Worm (Caenorhabditis elegans) whole organism, L1 larva: ENCODE data around the gene srh-215.

Experiments
- aha-1 ChIP-seq: fragments of 150-350 bp; optimal IDR thresholded peaks from 2 replicates; lab custom pipeline; 2014; ENCODE audit warnings: missing biosample characterization, missing genetic modification characterization
- alr-1 ChIP-seq: fragments of 200-800 bp; sonication (Bioruptor generic); optimal IDR thresholded peaks from 2 replicates; lab custom pipeline; 2018; ENCODE audit warnings: borderline replicate concordance, mild to moderate bottlenecking, missing genetic modification characterization, missing compliant biosample characterization
- aly-2 ChIP-seq: fragments of 150-350 bp; optimal IDR thresholded peaks from 2 replicates; lab custom pipeline; 2014; ENCODE audit warnings: missing biosample characterization, missing genetic modification characterization
- blmp-1 ChIP-seq: fragments of 150-350 bp; optimal IDR thresholded peaks from 2 replicates; lab custom pipeline; 2014; ENCODE audit warnings: missing biosample characterization, missing genetic modification characterization
- ceh-82 ChIP-seq, 3 experiments: fragments of 150-350 bp in 1 of 3; sonication (generic microtip) in 2 of 3; optimal IDR thresholded peaks; 2 replicates each; lab custom pipeline; 2014 to 2017; ENCODE audit warnings: missing biosample characterization in 3 of 3, missing genetic modification characterization in 3 of 3
- elt-3 ChIP-seq, 6 experiments: fragments of 150-350 bp in 1 of 6; sonication (generic microtip); optimal IDR thresholded peaks; 2 replicates each; lab custom pipeline; 2017 to 2018; ENCODE audit warnings: missing biosample characterization in 6 of 6, missing genetic modification characterization in 6 of 6, inconsistent platforms in 1 of 6
- fos-1 ChIP-seq: fragments of 150-350 bp; optimal IDR thresholded peaks from 2 replicates; lab custom pipeline; 2014; ENCODE audit warnings: missing biosample characterization, missing genetic modification characterization
- lin-39 ChIP-seq: fragments of 150-350 bp; optimal IDR thresholded peaks from 2 replicates; lab custom pipeline; 2014; ENCODE audit warnings: missing biosample characterization, missing genetic modification reagents, missing genetic modification characterization
- nhr-12 ChIP-seq: sonication (generic microtip); optimal IDR thresholded peaks from 2 replicates; lab custom pipeline; 2017; ENCODE audit warnings: missing biosample characterization, missing genetic modification characterization
- nhr-47 ChIP-seq: sonication (generic microtip); optimal IDR thresholded peaks from 2 replicates; lab custom pipeline; 2016; ENCODE audit warnings: mild to moderate bottlenecking, missing genetic modification characterization, moderate library complexity, missing compliant biosample characterization
- nhr-85 ChIP-seq: sonication (generic microtip); peaks from one replicate; lab custom pipeline; 2016; ENCODE audit warnings: missing genetic modification characterization, inconsistent platforms, missing compliant biosample characterization
- pqm-1 ChIP-seq: sonication (generic microtip); optimal IDR thresholded peaks from 3 replicates; lab custom pipeline; 2017; ENCODE audit warnings: missing biosample characterization, missing genetic modification characterization
- skn-1 ChIP-seq: fragments of 150-350 bp; optimal IDR thresholded peaks from 2 replicates; lab custom pipeline; 2014; ENCODE audit warnings: missing biosample characterization, missing genetic modification characterization

ce11 chrV:16834989-16835388 is 3.2 kb upstream of the srh-215 start, which contains the start of gene tni-3:
- no peak for TF ChIP-seq aly-2
- no peak for TF ChIP-seq aha-1 (tag; lab: Kevin White, UChicago)
- no peak for TF ChIP-seq skn-1 (tag; lab: Kevin White, UChicago)
- no peak for TF ChIP-seq nhr-47
- TF ChIP-seq pqm-1 (tag; lab: Kevin White, UChicago), result no peak
- TF ChIP-seq elt-3 (tag; optimal IDR thresholded peaks at IDR 0.05; lab: Kevin White, UChicago), result no peak
- no peak for TF ChIP-seq alr-1 (tag; lab: Kevin White, UChicago)
- TF ChIP-seq fos-1 (tag; lab: Kevin White, UChicago), result no peak
- TF ChIP-seq lin-39 (tag; lab: Kevin White, UChicago), result no peak
- TF ChIP-seq blmp-1 (tag; lab: Kevin White, UChicago), result no peak
- TF ChIP-seq nhr-85 (tag; lab: Kevin White, UChicago), result no peak
- TF ChIP-seq ceh-82 (tag; optimal IDR thresholded peaks at IDR 0.05; lab: Kevin White, UChicago), result no peak
- TF ChIP-seq nhr-12 (tag; lab: Kevin White, UChicago), result no peak
